Worm (Caenorhabditis elegans): ENCODE data around the gene C02F4.4.

DNA sequence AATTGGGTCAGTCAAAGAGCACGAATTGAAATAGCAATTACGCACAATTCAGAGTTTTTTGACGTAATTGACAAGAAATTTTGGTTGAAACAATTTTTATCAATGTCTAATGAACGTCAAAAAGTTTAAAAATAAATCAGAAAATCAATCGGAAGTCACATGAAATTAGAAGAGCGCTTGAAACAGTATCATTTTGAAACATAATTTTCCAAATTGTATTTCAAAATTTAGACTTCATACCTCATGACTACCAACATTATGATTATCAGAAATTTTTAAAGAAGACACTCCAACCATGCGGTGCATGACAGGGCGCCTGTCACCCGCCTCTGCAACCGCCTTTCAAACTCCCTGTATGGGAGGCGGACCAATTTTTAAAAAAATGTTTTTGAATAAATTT is 1.8 kb downstream of the C02F4.4 start:
- no peak for TF ChIP-seq blmp-1 (tag; optimal IDR thresholded peaks at IDR 0.05; ENCODE audit: insufficient read depth)
- TF ChIP-seq elt-3 (tag; optimal IDR thresholded peaks at IDR 0.05) = no peak
- TF ChIP-seq nhr-237 (tag; optimal IDR thresholded peaks at IDR 0.05) = no peak
- no peak for TF ChIP-seq egl-27 (tag; optimal IDR thresholded peaks at IDR 0.05)
- TF ChIP-seq ama-1 (optimal IDR thresholded peaks at IDR 0.05) = no peak
- TF ChIP-seq ztf-11 (tag; optimal IDR thresholded peaks at IDR 0.05) = no peak

Data from whole organism, L2 larva.